Fruit fly (Drosophila melanogaster): Measurements from ENCODE around the gene Akap200.

Akap200 gene

dm6 chr2L:8382646-8383045 is 32.8 kb upstream of the Akap200 start, which contains the start of the genes CG13392 and Rcd4 (continued):
- TF ChIP-seq peb (GFP tag; IDR thresholded peaks at IDR 0.05) (no peak), tio (GFP tag; optimal IDR thresholded peaks at IDR 0.05) (no peak), Optix (GFP tag; IDR thresholded peaks at IDR 0.05) (0 out of 3 replicates have a peak, but pooled peaks have one; percentile 25), CG9817 (tag; optimal IDR thresholded peaks at IDR 0.05) (peak; percentile 57), CHES-1-like (GFP tag; optimal IDR thresholded peaks at IDR 0.05) (peak; percentile 79), Camta (GFP tag; optimal IDR thresholded peaks at IDR 0.05) (peak; percentile 59), CG10267 (tag; optimal IDR thresholded peaks at IDR 0.05) (peak; percentile 97), CG32772 (GFP tag; IDR thresholded peaks at IDR 0.05) (peak; percentile 15; the same call in 1 of the 2 replicates), cad (GFP tag; optimal IDR thresholded peaks at IDR 0.05) (no peak), lbe (GFP tag; optimal IDR thresholded peaks at IDR 0.05) (peak; percentile 84), gfzf (GFP tag; optimal IDR thresholded peaks at IDR 0.05) (peak; percentile 44), chn (GFP tag; optimal IDR thresholded peaks at IDR 0.05) (peak; percentile 50), CG17328 (GFP tag; IDR thresholded peaks at IDR 0.05) (0 out of 2 replicates have a peak, but pooled peaks have one; percentile 18), NC2β (GFP tag; optimal IDR thresholded peaks at IDR 0.05) (peak; percentile 64), CG4404 (GFP tag; IDR thresholded peaks at IDR 0.05) (peak; percentile 48; the same call in 1 of the 2 replicates), Hand (GFP tag; optimal IDR thresholded peaks at IDR 0.05) (no peak), Dp (GFP tag; optimal IDR thresholded peaks at IDR 0.05) (peak; percentile 33), ash1 (GFP tag; optimal IDR thresholded peaks at IDR 0.05) (peak; percentile 15), ems (GFP tag; optimal IDR thresholded peaks at IDR 0.05) (peak; percentile 67), chinmo (GFP tag; IDR thresholded peaks at IDR 0.05; ENCODE audit: partially characterized antibody) (0 out of 4 replicates have a peak, but pooled peaks have one; percentile 56), Nf-YA (GFP tag; IDR thresholded peaks at IDR 0.05) (no peak), ci (GFP tag; IDR thresholded peaks at IDR 0.05) (peak; percentile 68; the same call in 2 of the 3 replicates), fd102C (GFP tag; optimal IDR thresholded peaks at IDR 0.05) (no peak), phol (tag; optimal IDR thresholded peaks at IDR 0.05) (peak; percentile 7), fd64A (GFP tag; optimal IDR thresholded peaks at IDR 0.05) (no peak), NK7.1 (GFP tag; optimal IDR thresholded peaks at IDR 0.05) (peak; percentile 23), Dref (GFP tag; IDR thresholded peaks at IDR 0.05) (peak; percentile 57), CG11093 (GFP tag; IDR thresholded peaks at IDR 0.05) (no peak), Asciz (GFP tag; optimal IDR thresholded peaks at IDR 0.05) (no peak), CG17385 (GFP tag; optimal IDR thresholded peaks at IDR 0.05) (peak; percentile 65), PHDP (tag; optimal IDR thresholded peaks at IDR 0.05) (peak; percentile 58), CG11504 (tag; optimal IDR thresholded peaks at IDR 0.05) (peak; percentile 46), wek (GFP tag; optimal IDR thresholded peaks at IDR 0.05) (no peak), salm (tag; optimal IDR thresholded peaks at IDR 0.05) (no peak), Blimp-1 (GFP tag; optimal IDR thresholded peaks at IDR 0.05) (peak; percentile 27), YL-1 (GFP tag; optimal IDR thresholded peaks at IDR 0.05) (peak; percentile 71), E2f1 (GFP tag; IDR thresholded peaks at IDR 0.05) (peak; percentile 33; the same call in 1 of the 2 replicates), aop (GFP tag; IDR thresholded peaks at IDR 0.05) (no peak), mld (GFP tag; IDR thresholded peaks at IDR 0.05; ENCODE audit: partially characterized antibody) (peak; percentile 13; the same call in 1 of the 3 replicates), Stat92E (GFP tag; optimal IDR thresholded peaks at IDR 0.05) (peak in 1 of 3 experiments; percentile 61), CG16779 (GFP tag; IDR thresholded peaks at IDR 0.05) (peak; percentile 84), CG15514 (GFP tag; optimal IDR thresholded peaks at IDR 0.05) (peak; percentile 90), Hr78 (GFP tag; optimal IDR thresholded peaks at IDR 0.05) (no peak), schlank (tag; optimal IDR thresholded peaks at IDR 0.05) (peak; percentile 62), CG12391 (tag; optimal IDR thresholded peaks at IDR 0.05) (peak; percentile 47), C15 (GFP tag; IDR thresholded peaks at IDR 0.05) (no peak), CG12659 (GFP tag; optimal IDR thresholded peaks at IDR 0.05) (peak; percentile 84), NFAT (GFP tag; IDR thresholded peaks at IDR 0.05) (peak; percentile 82), CG7745 (tag; optimal IDR thresholded peaks at IDR 0.05) (no peak)

Measured in whole organism, embryonic.